Fruit fly (Drosophila melanogaster): ENCODE results near the gene CG15506.

- TF ChIP-seq psq (optimal IDR thresholded peaks at IDR 0.05), result no peak
- TF ChIP-seq ttk (optimal IDR thresholded peaks at IDR 0.05), result no peak
- TF ChIP-seq h (optimal IDR thresholded peaks at IDR 0.05), result no peak
- no peak for TF ChIP-seq Sin3A (optimal IDR thresholded peaks at IDR 0.05)
These were observed 10.1 kb upstream of the CG15506 start for dm6 chr3R:29708322-29708721.

Data from Kc167 (cell line).